Fruit fly (Drosophila melanogaster): ENCODE data around the gene INPP5E.

INPP5E gene

DNA sequence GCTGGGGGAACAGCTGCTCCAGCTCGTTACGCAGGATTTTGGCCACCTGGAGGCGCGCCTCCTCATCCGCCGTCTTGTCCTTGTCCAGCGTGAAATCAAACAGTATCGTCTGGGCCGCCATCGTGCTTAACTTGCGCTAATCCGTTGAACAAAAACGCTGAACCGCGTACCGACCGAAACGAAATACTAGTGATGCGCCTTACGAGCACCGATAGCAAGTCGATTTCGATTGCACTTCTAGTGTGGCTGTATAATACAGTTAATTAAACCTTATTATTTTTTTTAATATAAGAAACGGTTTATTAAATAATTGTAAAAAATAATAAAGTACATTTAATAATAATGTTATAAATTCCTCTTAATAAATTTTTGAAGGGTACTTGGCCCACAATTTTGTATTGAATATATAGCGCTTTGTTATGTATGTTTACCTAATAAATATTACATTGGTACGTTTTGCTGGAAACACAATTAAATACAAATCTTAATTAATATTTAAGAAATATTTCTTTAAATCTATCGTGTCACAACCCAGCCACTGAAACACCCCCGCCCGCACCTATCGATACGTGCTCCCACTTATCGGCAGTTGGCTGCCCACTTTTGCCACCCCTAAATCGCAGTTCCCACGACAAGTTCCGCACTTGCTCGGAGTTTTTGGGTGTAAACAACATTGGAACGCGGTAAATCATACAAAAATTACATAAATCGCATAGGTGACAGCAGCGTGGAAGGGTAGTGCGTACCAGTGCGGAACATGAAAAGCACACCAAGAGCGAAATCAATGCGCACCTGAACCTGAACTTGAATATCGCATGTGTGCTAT is at the start of gene INPP5E, which contains the start of gene Sms (continued):
- TF ChIP-seq vfl (GFP tag; optimal IDR thresholded peaks at IDR 0.05): no peak
- TF ChIP-seq CG7987 (GFP tag; optimal IDR thresholded peaks at IDR 0.05): no peak
- TF ChIP-seq CG8924 (tag; optimal IDR thresholded peaks at IDR 0.05): peak; percentile 75
- TF ChIP-seq CG3838 (GFP tag; optimal IDR thresholded peaks at IDR 0.05): no peak
- TF ChIP-seq peb (GFP tag; IDR thresholded peaks at IDR 0.05): no peak
- peak; percentile 74 for TF ChIP-seq MESR4 (GFP tag; optimal IDR thresholded peaks at IDR 0.05)
- peak; percentile 65 for TF ChIP-seq phol (tag; optimal IDR thresholded peaks at IDR 0.05)
- TF ChIP-seq CG12942 (GFP tag; optimal IDR thresholded peaks at IDR 0.05): peak; percentile 38
- peak; percentile 20 for TF ChIP-seq CG8290 (GFP tag; optimal IDR thresholded peaks at IDR 0.05)
- TF ChIP-seq CG8290 (tag; optimal IDR thresholded peaks at IDR 0.05): peak in 1 of 2 experiments; percentile 54
- no peak for TF ChIP-seq fru (optimal IDR thresholded peaks at IDR 0.05)
- no peak for TF ChIP-seq NC2α (GFP tag; optimal IDR thresholded peaks at IDR 0.05)
- no peak for TF ChIP-seq abd-A (tag; optimal IDR thresholded peaks at IDR 0.05)
- no peak for TF ChIP-seq CG7372 (GFP tag; IDR thresholded peaks at IDR 0.05)
- TF ChIP-seq Chrac-16 (GFP tag; optimal IDR thresholded peaks at IDR 0.05): peak; percentile 58
- no peak for TF ChIP-seq usp (GFP tag; optimal IDR thresholded peaks at IDR 0.05)
- TF ChIP-seq CG1603 (tag; optimal IDR thresholded peaks at IDR 0.05): peak; percentile 42
- no peak for TF ChIP-seq kah (GFP tag; optimal IDR thresholded peaks at IDR 0.05)
- TF ChIP-seq Dbx (GFP tag; IDR thresholded peaks at IDR 0.05): peak; percentile 71; the same call in 2 of the 3 replicates
- TF ChIP-seq ro (GFP tag; IDR thresholded peaks at IDR 0.05): no peak
- no peak; the same call in 1 of the 2 replicates for TF ChIP-seq CG11247 (GFP tag; IDR thresholded peaks at IDR 0.05)
- TF ChIP-seq CG13296 (GFP tag; optimal IDR thresholded peaks at IDR 0.05): peak; percentile 41
- TF ChIP-seq btn (GFP tag; optimal IDR thresholded peaks at IDR 0.05): no peak
- TF ChIP-seq dmrt11E (tag; optimal IDR thresholded peaks at IDR 0.05): peak; percentile 72
- TF ChIP-seq CG32532 (GFP tag; IDR thresholded peaks at IDR 0.05): peak; percentile 69
- TF ChIP-seq CG11695 (GFP tag; IDR thresholded peaks at IDR 0.05): 0 out of 3 replicates have a peak, but pooled peaks have one; percentile 10
- TF ChIP-seq chinmo (GFP tag; IDR thresholded peaks at IDR 0.05; ENCODE audit: partially characterized antibody): peak; percentile 66; the same call in 2 of the 4 replicates
- peak; percentile 61 for TF ChIP-seq CG15269 (tag; optimal IDR thresholded peaks at IDR 0.05)
- TF ChIP-seq CG10267 (tag; optimal IDR thresholded peaks at IDR 0.05): peak; percentile 69
- no peak for TF ChIP-seq kay (GFP tag; optimal IDR thresholded peaks at IDR 0.05)
- peak; percentile 59 for TF ChIP-seq CG15696 (tag; optimal IDR thresholded peaks at IDR 0.05)
- no peak for TF ChIP-seq run (tag; optimal IDR thresholded peaks at IDR 0.05)
- no peak for TF ChIP-seq CG12219 (GFP tag; optimal IDR thresholded peaks at IDR 0.05)
- TF ChIP-seq CG14965 (GFP tag; optimal IDR thresholded peaks at IDR 0.05; ENCODE audit: borderline replicate concordance): no peak
- no peak for TF ChIP-seq Gsc (GFP tag; IDR thresholded peaks at IDR 0.05)
- no peak for TF ChIP-seq CG13123 (GFP tag; optimal IDR thresholded peaks at IDR 0.05)
- peak; percentile 80 for TF ChIP-seq CG34224 (GFP tag; IDR thresholded peaks at IDR 0.05; ENCODE audit: partially characterized antibody)
- no peak for TF ChIP-seq CG12071 (GFP tag; optimal IDR thresholded peaks at IDR 0.05)
- no peak for TF ChIP-seq CG4854 (GFP tag; optimal IDR thresholded peaks at IDR 0.05)
- TF ChIP-seq CG2120 (GFP tag; optimal IDR thresholded peaks at IDR 0.05): peak; percentile 74
- peak; percentile 27 for TF ChIP-seq CG4328 (GFP tag; optimal IDR thresholded peaks at IDR 0.05)
- peak; percentile 83 for TF ChIP-seq CG14710 (tag; optimal IDR thresholded peaks at IDR 0.05)
- TF ChIP-seq MTF-1 (GFP tag; optimal IDR thresholded peaks at IDR 0.05; ENCODE audit: borderline replicate concordance): no peak
- TF ChIP-seq pan (optimal IDR thresholded peaks at IDR 0.05): no peak
- TF ChIP-seq pan (GFP tag; optimal IDR thresholded peaks at IDR 0.05 in 1 of 2, IDR thresholded peaks at IDR 0.05 in 1 of 2): no peak
- TF ChIP-seq gcm2 (GFP tag; optimal IDR thresholded peaks at IDR 0.05): no peak
- TF ChIP-seq H15 (GFP tag; IDR thresholded peaks at IDR 0.05): peak; percentile 52; the same call in 1 of the 3 replicates
- TF ChIP-seq Ssrp (tag; optimal IDR thresholded peaks at IDR 0.05): peak; percentile 62
- TF ChIP-seq pfk (GFP tag; optimal IDR thresholded peaks at IDR 0.05): no peak
- no peak for TF ChIP-seq maf-S (GFP tag; optimal IDR thresholded peaks at IDR 0.05)

All from whole organism, embryonic.